1 fruit fly cellular context compared by ENCODE assay signal in genomic region chr3L:680258-680657, dm6.
A peak's percentile ranks its signal among the peaks of the same experiment; 100 is the strongest.
TF ChIP-seq lines count a peak whose summit lies in the region.

Gene CG17129 (minus strand): TSS chr3L:680326.

TF ChIP-seq in whole organism, embryonic, 481 proteins besides CTCF, POLR2A, EP300 and RAD21 (continued from another document and continues in another):
- TF ChIP-seq CG12744 (GFP tag; optimal IDR thresholded peaks at IDR 0.05; lab: Kevin White, UChicago): peak; percentile 61
- no peak for TF ChIP-seq MTF-1 (GFP tag; optimal IDR thresholded peaks at IDR 0.05; lab: Kevin White, UChicago; ENCODE audit: borderline replicate concordance)
- TF ChIP-seq CG14860 (GFP tag; IDR thresholded peaks at IDR 0.05; lab: Robert Waterston, UW; ENCODE audit: partially characterized antibody): peak; percentile 94
- peak; percentile 68 for TF ChIP-seq Hr3 (GFP tag; optimal IDR thresholded peaks at IDR 0.05; lab: Kevin White, UChicago)
- no peak for TF ChIP-seq CG4360 (GFP tag; IDR thresholded peaks at IDR 0.05; lab: Robert Waterston, UW)
- no peak for TF ChIP-seq TFAM (GFP tag; optimal IDR thresholded peaks at IDR 0.05; lab: Kevin White, UChicago)
- peak; percentile 54; the same call in 1 of the 3 replicates for TF ChIP-seq so (GFP tag; IDR thresholded peaks at IDR 0.05; lab: Robert Waterston, UW)
- TF ChIP-seq scrt (GFP tag; optimal IDR thresholded peaks at IDR 0.05; lab: Kevin White, UChicago): no peak
- TF ChIP-seq CG16813 (GFP tag; IDR thresholded peaks at IDR 0.05; lab: Robert Waterston, UW; ENCODE audit: partially characterized antibody): peak; percentile 92
- TF ChIP-seq Hr39 (optimal IDR thresholded peaks at IDR 0.05; lab: Kevin White, UChicago): no peak
- TF ChIP-seq gt (GFP tag; IDR thresholded peaks at IDR 0.05; lab: Robert Waterston, UW): no peak
- peak; percentile 91 for TF ChIP-seq BEAF-32 (GFP tag; optimal IDR thresholded peaks at IDR 0.05; lab: Kevin White, UChicago)
- peak; percentile 67 for TF ChIP-seq maf-S (GFP tag; optimal IDR thresholded peaks at IDR 0.05; lab: Kevin White, UChicago)
- peak; percentile 86 for TF ChIP-seq bab2 (GFP tag; optimal IDR thresholded peaks at IDR 0.05; lab: Kevin White, UChicago)
- TF ChIP-seq CG4617 (GFP tag; optimal IDR thresholded peaks at IDR 0.05; lab: Kevin White, UChicago; ENCODE audit: borderline replicate concordance): peak; percentile 71
- TF ChIP-seq CG12071 (GFP tag; optimal IDR thresholded peaks at IDR 0.05; lab: Kevin White, UChicago): peak; percentile 39
- peak; percentile 82 for TF ChIP-seq CG11504 (tag; optimal IDR thresholded peaks at IDR 0.05; lab: Kevin White, UChicago)
- peak; percentile 65 for TF ChIP-seq HHEX (GFP tag; optimal IDR thresholded peaks at IDR 0.05; lab: Kevin White, UChicago)
- peak; percentile 54 for TF ChIP-seq luna (GFP tag; optimal IDR thresholded peaks at IDR 0.05; lab: Kevin White, UChicago)
- TF ChIP-seq HLH4C (GFP tag; IDR thresholded peaks at IDR 0.05; lab: Robert Waterston, UW; ENCODE audit: partially characterized antibody): peak; percentile 93
- no peak for TF ChIP-seq CG1832 (GFP tag; optimal IDR thresholded peaks at IDR 0.05; lab: Kevin White, UChicago)
- TF ChIP-seq ab (GFP tag; optimal IDR thresholded peaks at IDR 0.05; lab: Kevin White, UChicago): no peak
- no peak for TF ChIP-seq CG6254 (GFP tag; optimal IDR thresholded peaks at IDR 0.05; lab: Kevin White, UChicago)
- TF ChIP-seq CG14441 (GFP tag; IDR thresholded peaks at IDR 0.05; lab: Robert Waterston, UW): peak; percentile 90
- TF ChIP-seq vvl (GFP tag; IDR thresholded peaks at IDR 0.05; lab: Robert Waterston, UW): peak; percentile 87
- TF ChIP-seq Xbp1 (GFP tag; optimal IDR thresholded peaks at IDR 0.05; lab: Kevin White, UChicago): peak; percentile 83
- 0 out of 2 replicates have a peak, but pooled peaks have one; percentile 34 for TF ChIP-seq dan (GFP tag; IDR thresholded peaks at IDR 0.05; lab: Robert Waterston, UW)
- peak; percentile 34 for TF ChIP-seq disco-r (GFP tag; optimal IDR thresholded peaks at IDR 0.05; lab: Kevin White, UChicago)
- peak; percentile 38 for TF ChIP-seq NC2α (GFP tag; optimal IDR thresholded peaks at IDR 0.05; lab: Kevin White, UChicago)
- TF ChIP-seq sd (tag; optimal IDR thresholded peaks at IDR 0.05; lab: Kevin White, UChicago): peak; percentile 51
- peak; percentile 28 for TF ChIP-seq oc (tag; optimal IDR thresholded peaks at IDR 0.05; lab: Kevin White, UChicago)
- no peak for TF ChIP-seq p53 (GFP tag; optimal IDR thresholded peaks at IDR 0.05; lab: Kevin White, UChicago)
- peak; percentile 77 for TF ChIP-seq Dip3 (GFP tag; optimal IDR thresholded peaks at IDR 0.05; lab: Kevin White, UChicago)
- peak; percentile 65 for TF ChIP-seq CG7556 (GFP tag; optimal IDR thresholded peaks at IDR 0.05; lab: Kevin White, UChicago)
- peak; percentile 48 for TF ChIP-seq Dref (GFP tag; IDR thresholded peaks at IDR 0.05; lab: Robert Waterston, UW)
- no peak for TF ChIP-seq dimm (GFP tag; IDR thresholded peaks at IDR 0.05; lab: Robert Waterston, UW)
- TF ChIP-seq Ravus (GFP tag; IDR thresholded peaks at IDR 0.05; lab: Robert Waterston, UW): no peak
- peak; percentile 66 for TF ChIP-seq crc (GFP tag; optimal IDR thresholded peaks at IDR 0.05; lab: Kevin White, UChicago)
- TF ChIP-seq tup (GFP tag; optimal IDR thresholded peaks at IDR 0.05; lab: Kevin White, UChicago): peak; percentile 14
- peak; percentile 43; the same call in 2 of the 3 replicates for TF ChIP-seq CG11560 (tag; IDR thresholded peaks at IDR 0.05; lab: Robert Waterston, UW)
- no peak for TF ChIP-seq yki (optimal IDR thresholded peaks at IDR 0.05; lab: Kevin White, UChicago)
- TF ChIP-seq CG32767 (GFP tag; IDR thresholded peaks at IDR 0.05; lab: Robert Waterston, UW): 0 out of 2 replicates have a peak, but pooled peaks have one; percentile 41
- TF ChIP-seq Jarid2 (GFP tag; optimal IDR thresholded peaks at IDR 0.05; lab: Kevin White, UChicago): peak; percentile 32
- TF ChIP-seq CG33557 (GFP tag; optimal IDR thresholded peaks at IDR 0.05; lab: Kevin White, UChicago): peak; percentile 69
- TF ChIP-seq Gsc (GFP tag; IDR thresholded peaks at IDR 0.05; lab: Robert Waterston, UW): peak; percentile 48; the same call in 1 of the 2 replicates
- TF ChIP-seq ken (GFP tag; IDR thresholded peaks at IDR 0.05; lab: Robert Waterston, UW): peak; percentile 85
- peak; percentile 70 for TF ChIP-seq CG12104 (GFP tag; optimal IDR thresholded peaks at IDR 0.05; lab: Kevin White, UChicago)
- no peak for TF ChIP-seq gce (GFP tag; IDR thresholded peaks at IDR 0.05; lab: Robert Waterston, UW)
- peak; percentile 71 for TF ChIP-seq al (GFP tag; IDR thresholded peaks at IDR 0.05; lab: Robert Waterston, UW)
- TF ChIP-seq CG30403 (GFP tag; optimal IDR thresholded peaks at IDR 0.05; lab: Kevin White, UChicago): peak; percentile 85
- peak; percentile 56 for TF ChIP-seq dm (GFP tag; optimal IDR thresholded peaks at IDR 0.05; lab: Kevin White, UChicago)
- peak; percentile 98 for TF ChIP-seq Scr (GFP tag; IDR thresholded peaks at IDR 0.05; lab: Robert Waterston, UW; ENCODE audit: partially characterized antibody)
- TF ChIP-seq Dad (GFP tag; optimal IDR thresholded peaks at IDR 0.05; lab: Kevin White, UChicago): peak; percentile 83
- peak; percentile 39; the same call in 1 of the 2 replicates for TF ChIP-seq CG1024 (GFP tag; IDR thresholded peaks at IDR 0.05; lab: Robert Waterston, UW)
- TF ChIP-seq CG3163 (GFP tag; optimal IDR thresholded peaks at IDR 0.05; lab: Kevin White, UChicago): peak; percentile 61
- TF ChIP-seq tio (GFP tag; optimal IDR thresholded peaks at IDR 0.05; lab: Kevin White, UChicago): no peak
- peak; percentile 74 for TF ChIP-seq CG11456 (GFP tag; IDR thresholded peaks at IDR 0.05; lab: Robert Waterston, UW)
- TF ChIP-seq CG2712 (tag; optimal IDR thresholded peaks at IDR 0.05; lab: Kevin White, UChicago): peak; percentile 86
- peak; percentile 74 for TF ChIP-seq HLH3B (GFP tag; IDR thresholded peaks at IDR 0.05; lab: Robert Waterston, UW)
- TF ChIP-seq Atf3 (GFP tag; optimal IDR thresholded peaks at IDR 0.05; lab: Kevin White, UChicago): peak; percentile 66
- peak; percentile 78 for TF ChIP-seq slp2 (GFP tag; optimal IDR thresholded peaks at IDR 0.05; lab: Kevin White, UChicago)
- peak; percentile 53 for TF ChIP-seq lbe (GFP tag; optimal IDR thresholded peaks at IDR 0.05; lab: Kevin White, UChicago)
- peak; percentile 26 for TF ChIP-seq wek (GFP tag; optimal IDR thresholded peaks at IDR 0.05; lab: Kevin White, UChicago)
- TF ChIP-seq lab (GFP tag; optimal IDR thresholded peaks at IDR 0.05; lab: Kevin White, UChicago): peak; percentile 73
- peak; percentile 85 to 86 for TF ChIP-seq dpn (GFP tag; optimal IDR thresholded peaks at IDR 0.05; lab: Kevin White, UChicago)
- TF ChIP-seq sens (GFP tag; lab: Kevin White, UChicago): peak; percentile 97
- TF ChIP-seq zfh2 (GFP tag; optimal IDR thresholded peaks at IDR 0.05; lab: Kevin White, UChicago): peak; percentile 80
- TF ChIP-seq az2 (GFP tag; optimal IDR thresholded peaks at IDR 0.05; lab: Kevin White, UChicago): peak; percentile 72
- peak; percentile 74 for TF ChIP-seq tgo (GFP tag; IDR thresholded peaks at IDR 0.05; lab: Robert Waterston, UW)
- TF ChIP-seq CG10431 (GFP tag; optimal IDR thresholded peaks at IDR 0.05; lab: Kevin White, UChicago): no peak
- TF ChIP-seq CG3407 (GFP tag; optimal IDR thresholded peaks at IDR 0.05; lab: Kevin White, UChicago): peak; percentile 37
- TF ChIP-seq ase (GFP tag; IDR thresholded peaks at IDR 0.05; lab: Robert Waterston, UW): peak; percentile 72
- TF ChIP-seq CG3995 (GFP tag; optimal IDR thresholded peaks at IDR 0.05; lab: Kevin White, UChicago): peak; percentile 66
- TF ChIP-seq bowl (GFP tag; IDR thresholded peaks at IDR 0.05; lab: Robert Waterston, UW): peak; percentile 28; the same call in 1 of the 2 replicates
- TF ChIP-seq fu2 (GFP tag; optimal IDR thresholded peaks at IDR 0.05; lab: Kevin White, UChicago): peak; percentile 75
- TF ChIP-seq CG34376 (GFP tag; optimal IDR thresholded peaks at IDR 0.05; lab: Kevin White, UChicago): peak; percentile 43
- peak; percentile 73 for TF ChIP-seq CG4820 (GFP tag; optimal IDR thresholded peaks at IDR 0.05; lab: Kevin White, UChicago)
- TF ChIP-seq CG13775 (GFP tag; optimal IDR thresholded peaks at IDR 0.05; lab: Kevin White, UChicago): peak; percentile 78
- no peak for TF ChIP-seq CG10274 (GFP tag; optimal IDR thresholded peaks at IDR 0.05; lab: Kevin White, UChicago)
- peak; percentile 77 for TF ChIP-seq CG17359 (tag; optimal IDR thresholded peaks at IDR 0.05; lab: Kevin White, UChicago)
- no peak for TF ChIP-seq h (optimal IDR thresholded peaks at IDR 0.05; lab: Kevin White, UChicago)
- peak; percentile 72 for TF ChIP-seq dysf (GFP tag; IDR thresholded peaks at IDR 0.05; lab: Robert Waterston, UW)
- TF ChIP-seq CG13624 (GFP tag; optimal IDR thresholded peaks at IDR 0.05; lab: Kevin White, UChicago): peak; percentile 85
- peak; percentile 34 for TF ChIP-seq CG18619 (GFP tag; optimal IDR thresholded peaks at IDR 0.05; lab: Kevin White, UChicago)
- TF ChIP-seq Fer2 (tag; optimal IDR thresholded peaks at IDR 0.05; lab: Kevin White, UChicago): peak; percentile 28
- TF ChIP-seq Oaz (GFP tag; IDR thresholded peaks at IDR 0.05; lab: Robert Waterston, UW): no peak
- peak; percentile 84 for TF ChIP-seq CG3281 (GFP tag; optimal IDR thresholded peaks at IDR 0.05; lab: Kevin White, UChicago)
- peak; percentile 43 for TF ChIP-seq gcm2 (GFP tag; optimal IDR thresholded peaks at IDR 0.05; lab: Kevin White, UChicago)
- TF ChIP-seq twi (tag; optimal IDR thresholded peaks at IDR 0.05; lab: Kevin White, UChicago): peak; percentile 55
- peak; percentile 51 for TF ChIP-seq Six4 (GFP tag; optimal IDR thresholded peaks at IDR 0.05; lab: Kevin White, UChicago)
- TF ChIP-seq CG7372 (GFP tag; IDR thresholded peaks at IDR 0.05; lab: Robert Waterston, UW): peak; percentile 66; the same call in 1 of the 2 replicates
- TF ChIP-seq emc (GFP tag; optimal IDR thresholded peaks at IDR 0.05; lab: Kevin White, UChicago): peak; percentile 56
- TF ChIP-seq D19B (GFP tag; optimal IDR thresholded peaks at IDR 0.05; lab: Kevin White, UChicago): no peak
- TF ChIP-seq fd96Cb (tag; optimal IDR thresholded peaks at IDR 0.05; lab: Kevin White, UChicago): peak; percentile 70
- TF ChIP-seq her (GFP tag; optimal IDR thresholded peaks at IDR 0.05; lab: Kevin White, UChicago): peak; percentile 75
- no peak for TF ChIP-seq sc (optimal IDR thresholded peaks at IDR 0.05; lab: Kevin White, UChicago)
- no peak for TF ChIP-seq sc (GFP tag; optimal IDR thresholded peaks at IDR 0.05; lab: Kevin White, UChicago)
- TF ChIP-seq CG17186 (GFP tag; optimal IDR thresholded peaks at IDR 0.05; lab: Kevin White, UChicago): peak; percentile 66
- TF ChIP-seq ERR (GFP tag; optimal IDR thresholded peaks at IDR 0.05; lab: Kevin White, UChicago): peak; percentile 66
- TF ChIP-seq vfl (GFP tag; optimal IDR thresholded peaks at IDR 0.05; lab: Kevin White, UChicago): peak; percentile 38
- TF ChIP-seq br (optimal IDR thresholded peaks at IDR 0.05; lab: Kevin White, UChicago): no peak
- peak; percentile 45 for TF ChIP-seq CG6813 (GFP tag; optimal IDR thresholded peaks at IDR 0.05; lab: Kevin White, UChicago)
- TF ChIP-seq Fer1 (GFP tag; optimal IDR thresholded peaks at IDR 0.05; lab: Kevin White, UChicago): no peak
- TF ChIP-seq en (GFP tag; optimal IDR thresholded peaks at IDR 0.05; lab: Kevin White, UChicago): peak; percentile 50
- TF ChIP-seq CG9932 (GFP tag; IDR thresholded peaks at IDR 0.05; lab: Robert Waterston, UW): peak; percentile 84
- TF ChIP-seq NC2β (GFP tag; optimal IDR thresholded peaks at IDR 0.05; lab: Kevin White, UChicago): peak; percentile 79
- peak; percentile 58 for TF ChIP-seq da (GFP tag; optimal IDR thresholded peaks at IDR 0.05; lab: Kevin White, UChicago)
- peak; percentile 80 for TF ChIP-seq CG17361 (GFP tag; IDR thresholded peaks at IDR 0.05; lab: Robert Waterston, UW)
- 0 out of 3 replicates have a peak, but pooled peaks have one; percentile 22 for TF ChIP-seq CG14050 (GFP tag; IDR thresholded peaks at IDR 0.05; lab: Robert Waterston, UW)
- TF ChIP-seq lilli (GFP tag; optimal IDR thresholded peaks at IDR 0.05; lab: Kevin White, UChicago): peak; percentile 83
- TF ChIP-seq CG10959 (GFP tag; IDR thresholded peaks at IDR 0.05; lab: Robert Waterston, UW): peak; percentile 72
- peak; percentile 77 for TF ChIP-seq E2f1 (GFP tag; IDR thresholded peaks at IDR 0.05; lab: Robert Waterston, UW)
- peak; percentile 69 for TF ChIP-seq CG5245 (GFP tag; optimal IDR thresholded peaks at IDR 0.05; lab: Kevin White, UChicago)
- TF ChIP-seq phol (tag; optimal IDR thresholded peaks at IDR 0.05; lab: Kevin White, UChicago): peak; percentile 83
- no peak for TF ChIP-seq hkb (optimal IDR thresholded peaks at IDR 0.05; lab: Kevin White, UChicago)
- peak; percentile 77 for TF ChIP-seq hkb (GFP tag; IDR thresholded peaks at IDR 0.05; lab: Robert Waterston, UW)
- TF ChIP-seq cad (GFP tag; optimal IDR thresholded peaks at IDR 0.05; lab: Kevin White, UChicago): no peak
- TF ChIP-seq lov (optimal IDR thresholded peaks at IDR 0.05; lab: Kevin White, UChicago): no peak
- TF ChIP-seq lov (GFP tag; IDR thresholded peaks at IDR 0.05; lab: Robert Waterston, UW): no peak
- TF ChIP-seq odd (GFP tag; optimal IDR thresholded peaks at IDR 0.05; lab: Kevin White, UChicago): no peak
- TF ChIP-seq CG1602 (GFP tag; optimal IDR thresholded peaks at IDR 0.05; lab: Kevin White, UChicago): peak; percentile 57
- TF ChIP-seq CG6175 (GFP tag; IDR thresholded peaks at IDR 0.05; lab: Robert Waterston, UW): 0 out of 3 replicates have a peak, but pooled peaks have one; percentile 57
- TF ChIP-seq CG12659 (GFP tag; optimal IDR thresholded peaks at IDR 0.05; lab: Kevin White, UChicago): peak; percentile 80
- peak; percentile 9 for TF ChIP-seq CG10462 (GFP tag; optimal IDR thresholded peaks at IDR 0.05; lab: Kevin White, UChicago)
- no peak for TF ChIP-seq jing (GFP tag; optimal IDR thresholded peaks at IDR 0.05; lab: Kevin White, UChicago)
- TF ChIP-seq CG11695 (GFP tag; IDR thresholded peaks at IDR 0.05; lab: Robert Waterston, UW): peak; percentile 63; the same call in 1 of the 3 replicates
- TF ChIP-seq CG32532 (GFP tag; IDR thresholded peaks at IDR 0.05; lab: Robert Waterston, UW): peak; percentile 74
- peak; percentile 87 for TF ChIP-seq amos (GFP tag; IDR thresholded peaks at IDR 0.05; lab: Robert Waterston, UW; ENCODE audit: partially characterized antibody)
- TF ChIP-seq CG15011 (GFP tag; optimal IDR thresholded peaks at IDR 0.05; lab: Kevin White, UChicago): peak; percentile 33
- no peak for TF ChIP-seq toy (GFP tag; IDR thresholded peaks at IDR 0.05; lab: Robert Waterston, UW)
- peak; percentile 66 for TF ChIP-seq CG10147 (GFP tag; optimal IDR thresholded peaks at IDR 0.05; lab: Kevin White, UChicago)
